Fruit fly (Drosophila melanogaster) whole organism, adult: ENCODE results near the gene mtm.

Experiments
- CG11617 ChIP-seq: fragments of 200-800 bp; sonication (Bioruptor generic); optimal IDR thresholded peaks from 2 replicates; lab custom pipeline; 2017; ENCODE audit warnings: mild to moderate bottlenecking, missing biosample characterization, missing genetic modification reagents, missing genetic modification characterization
- CG5204 ChIP-seq: fragments of 200-800 bp; sonication (Bioruptor generic); optimal IDR thresholded peaks from 2 replicates; lab custom pipeline; 2016; ENCODE audit warnings: missing biosample characterization, missing genetic modification characterization
- CG7045 ChIP-seq: fragments of 200-800 bp; sonication (Bioruptor generic); optimal IDR thresholded peaks from 2 replicates; lab custom pipeline; 2017; ENCODE audit warnings: missing biosample characterization, mild to moderate bottlenecking, missing genetic modification characterization
- CG7101 ChIP-seq: fragments of 200-800 bp; sonication (Bioruptor generic); optimal IDR thresholded peaks from 2 replicates; lab custom pipeline; 2018; ENCODE audit warnings: missing biosample characterization, mild to moderate bottlenecking, missing genetic modification characterization, moderate library complexity
- Clk ChIP-seq: fragments of 200-800 bp; sonication (Bioruptor generic); optimal IDR thresholded peaks from 2 replicates; lab custom pipeline; 2017; ENCODE audit warnings: missing biosample characterization, missing genetic modification characterization
- Crg-1 ChIP-seq: fragments of 200-800 bp; sonication (Bioruptor generic); optimal IDR thresholded peaks from 2 replicates; lab custom pipeline; 2016; ENCODE audit warnings: missing biosample characterization, missing genetic modification characterization
- kay ChIP-seq: fragments of 200-800 bp; sonication (Bioruptor generic); peaks from one replicate; lab custom pipeline; 2016; ENCODE audit warnings: missing biosample characterization, missing genetic modification characterization, borderline replicate concordance
- ovo ChIP-seq: fragments of 200-800 bp; sonication (Bioruptor generic); optimal IDR thresholded peaks from 2 replicates; lab custom pipeline; 2016; ENCODE audit warnings: missing biosample characterization, missing genetic modification characterization

- no peak for TF ChIP-seq CG5204 (GFP tag; lab: Kevin White, UChicago)
- TF ChIP-seq CG7101 (tag; lab: Kevin White, UChicago) = no peak
- no peak for TF ChIP-seq CG7045 (GFP tag; lab: Kevin White, UChicago)
- TF ChIP-seq CG11617 (GFP tag; lab: Kevin White, UChicago) = no peak
- no peak for TF ChIP-seq kay (GFP tag; lab: Kevin White, UChicago)
- no peak for TF ChIP-seq Clk
- TF ChIP-seq ovo = no peak
- TF ChIP-seq Crg-1 (GFP tag; lab: Kevin White, UChicago) = no peak
Measured at dm6 chr2L:6034344-6034743, 2.5 kb downstream of the mtm start, which contains the start of gene CG9109.
